Worm (Caenorhabditis elegans) whole organism, early embryonic: ENCODE results near the gene his-64.

Experiments used
- B0310.2 ChIP-seq: sonication (generic microtip); optimal IDR thresholded peaks from 2 replicates; lab custom pipeline; 2016; ENCODE audit warnings: mild to moderate bottlenecking, missing genetic modification characterization, missing compliant biosample characterization
- F13C5.2 ChIP-seq: sonication (generic microtip); optimal IDR thresholded peaks from 2 replicates; lab custom pipeline; 2017; ENCODE audit warnings: mild to moderate bottlenecking, missing genetic modification characterization, inconsistent platforms, missing compliant biosample characterization
- ama-1 ChIP-seq: fragments of 150-350 bp; optimal IDR thresholded peaks from 2 replicates; lab custom pipeline; 2014
- ceh-13 ChIP-seq: fragments of 200-800 bp; sonication (Bioruptor generic); optimal IDR thresholded peaks from 2 replicates; lab custom pipeline; 2018; ENCODE audit warnings: mild to moderate bottlenecking, missing genetic modification characterization, missing compliant biosample characterization
- flt-1 ChIP-seq: fragments of 200-800 bp; sonication (Bioruptor generic); IDR thresholded peaks from 2 replicates; pipeline ENCODE4 v1.3.6; 2022; ENCODE audit warnings: missing genetic modification characterization, missing compliant biosample characterization
- scrt-1 ChIP-seq: fragments of 200-800 bp; sonication (Bioruptor generic); IDR thresholded peaks from 2 replicates; pipeline ENCODE4 v1.3.6; 2022; ENCODE audit warnings: missing genetic modification characterization, missing compliant biosample characterization

DNA sequence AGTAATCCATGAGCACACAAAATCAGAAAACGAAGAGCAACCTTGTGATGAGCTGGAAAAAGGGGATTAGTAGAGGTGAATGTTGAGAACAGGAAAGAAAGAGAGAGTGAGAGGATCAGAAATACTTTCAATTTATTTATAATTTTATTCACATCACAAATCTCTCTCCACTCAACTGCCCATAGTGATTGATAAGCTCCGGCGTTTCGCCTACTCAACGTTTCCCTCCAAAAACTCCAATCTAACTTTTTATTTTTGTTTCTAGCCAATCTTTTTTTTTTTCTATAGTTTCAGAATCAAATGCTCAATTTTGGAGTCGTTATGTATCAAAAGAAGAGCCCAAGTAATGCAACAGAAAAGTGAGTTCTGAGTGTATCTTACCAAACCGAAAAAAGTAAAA is 18.5 kb downstream of the his-64 start, which contains the start of gene kin-4:
- TF ChIP-seq F13C5.2 (tag; lab: Kevin White, UChicago) = no peak
- TF ChIP-seq ceh-13 (GFP tag; lab: Kevin White, UChicago) = no peak
- no peak for TF ChIP-seq flt-1 (GFP tag; lab: Robert Waterston, UW)
- TF ChIP-seq ama-1 (lab: Kevin White, UChicago) = no peak
- TF ChIP-seq scrt-1 = no peak
- TF ChIP-seq B0310.2 (tag; lab: Kevin White, UChicago) = no peak
